Worm (Caenorhabditis elegans): ENCODE measurements around the gene gly-11.
A peak's percentile ranks its signal among the peaks of the same experiment; 100 is the strongest.
"Not testable (repeated sequence)": the region's sequence is repeated elsewhere in the genome, so short reads cannot be mapped to it uniquely, and the experiment has no call there.

The gly-11 gene

DNA sequence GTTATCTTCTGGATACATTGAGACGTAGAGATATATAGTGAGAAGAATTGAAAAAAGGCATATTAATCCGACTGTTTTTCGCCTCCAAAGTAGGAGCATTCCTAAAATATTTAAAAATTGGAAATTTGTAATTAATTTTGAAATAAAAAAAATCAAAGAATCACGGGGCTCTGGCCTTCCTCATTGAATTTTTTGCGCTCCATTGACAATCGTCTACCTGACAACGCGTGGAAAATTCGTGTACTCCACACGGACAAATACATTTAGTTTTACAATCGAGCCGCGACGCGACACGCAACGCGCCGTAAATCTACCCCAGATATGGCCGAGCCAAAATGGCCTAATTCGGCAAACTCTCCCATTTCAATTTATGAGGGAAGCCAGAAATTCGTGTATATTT lies at the start of gene gly-11:
Gene gly-11, minus strand, starts transcription at position 101 of the 400 bp plus-strand sequence.
- TF ChIP-seq ceh-90, C34B4.2, rnt-1 (tag; optimal IDR thresholded peaks at IDR 0.05): not testable (repeated sequence)

DNA sequence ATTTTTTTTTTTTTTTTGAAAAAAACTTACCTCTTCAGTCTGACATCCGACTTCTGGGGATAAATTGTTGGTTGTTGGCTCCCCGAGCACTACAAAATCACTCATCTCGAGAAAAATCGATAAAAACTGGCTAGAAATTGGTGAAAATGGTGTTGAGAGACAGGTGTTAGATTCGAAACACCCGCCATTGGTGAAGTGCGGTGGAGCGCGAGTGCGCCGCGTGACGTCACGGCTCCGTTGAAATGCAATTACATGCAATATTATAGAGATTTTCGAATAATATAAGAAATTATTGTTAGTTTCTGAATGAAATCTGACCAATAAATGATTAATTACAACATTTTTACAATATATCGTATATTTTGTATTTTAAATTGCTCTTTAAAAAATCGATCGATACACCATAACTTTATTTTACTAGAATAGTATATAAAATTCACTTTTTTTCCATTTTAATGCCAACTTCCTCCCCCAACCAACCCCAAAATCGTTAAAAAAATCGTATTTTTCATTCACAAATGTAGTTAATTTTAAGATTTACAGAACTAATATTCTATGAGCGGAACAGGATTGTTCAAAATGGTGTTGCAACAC lies 49.1 kb upstream of the gly-11 start, which contains the start of the genes Y75B8A.18 and Y75B8A.19:
Gene Y75B8A.18, minus strand, starts transcription at position 142 of the 594 bp plus-strand sequence.
Gene Y75B8A.19, plus strand, starts transcription at position 544 of the 594 bp plus-strand sequence.
- TF ChIP-seq Y116A8C.19 (tag; optimal IDR thresholded peaks at IDR 0.05; ENCODE audit: borderline replicate concordance): no peak
- peak; percentile 38 for TF ChIP-seq egl-13 (tag; optimal IDR thresholded peaks at IDR 0.05)
- TF ChIP-seq xbp-1 (tag; optimal IDR thresholded peaks at IDR 0.05): peak; percentile 69
- no peak for TF ChIP-seq nhr-28 (tag; optimal IDR thresholded peaks at IDR 0.05)
- peak; percentile 80 to 95 for TF ChIP-seq efl-1 (optimal IDR thresholded peaks at IDR 0.05)
- peak; percentile 95 to 99 for TF ChIP-seq efl-1 (GFP tag; optimal IDR thresholded peaks at IDR 0.05 in 1 of 2)
- TF ChIP-seq ceh-8 (GFP tag; optimal IDR thresholded peaks at IDR 0.05): peak; percentile 4
- TF ChIP-seq nhr-77 (tag; optimal IDR thresholded peaks at IDR 0.05): no peak
- TF ChIP-seq tlp-1 (tag; optimal IDR thresholded peaks at IDR 0.05): no peak
- TF ChIP-seq lin-35 (GFP tag; optimal IDR thresholded peaks at IDR 0.05): peak; percentile 94 to 97
- TF ChIP-seq nhr-90 (tag; optimal IDR thresholded peaks at IDR 0.05; ENCODE audit: poor library complexity): peak; percentile 54
- peak in 1 of 2 experiments; percentile 14 for TF ChIP-seq ztf-11 (tag; optimal IDR thresholded peaks at IDR 0.05)
- peak; percentile 45 for TF ChIP-seq lin-39 (tag; optimal IDR thresholded peaks at IDR 0.05)
- no peak for TF ChIP-seq pqm-1 (tag; optimal IDR thresholded peaks at IDR 0.05)
- TF ChIP-seq sup-37 (GFP tag; optimal IDR thresholded peaks at IDR 0.05): no peak
- TF ChIP-seq nhr-84 (tag; optimal IDR thresholded peaks at IDR 0.05): no peak
- TF ChIP-seq isw-1 (GFP tag; IDR thresholded peaks at IDR 0.05): peak; percentile 71
- peak; percentile 59 for TF ChIP-seq lin-15B (tag; optimal IDR thresholded peaks at IDR 0.05)
- TF ChIP-seq vab-15 (tag; optimal IDR thresholded peaks at IDR 0.05): peak; percentile 18
- no peak for TF ChIP-seq unc-62 (GFP tag; optimal IDR thresholded peaks at IDR 0.05)
- TF ChIP-seq F16B12.6 (tag; optimal IDR thresholded peaks at IDR 0.05): peak; percentile 50
- peak; percentile 71 for TF ChIP-seq C16A3.4 (tag; optimal IDR thresholded peaks at IDR 0.05)
- TF ChIP-seq ceh-90 (tag; optimal IDR thresholded peaks at IDR 0.05): no peak
- TF ChIP-seq unc-98 (GFP tag; IDR thresholded peaks at IDR 0.05): no peak
- peak in 1 of 2 experiments; percentile 43 for TF ChIP-seq mdl-1 (tag; optimal IDR thresholded peaks at IDR 0.05)
- TF ChIP-seq fkh-8 (tag; optimal IDR thresholded peaks at IDR 0.05): peak; percentile 67
- no peak for TF ChIP-seq elt-2 (tag; optimal IDR thresholded peaks at IDR 0.05)
- no peak for TF ChIP-seq mef-2 (tag; optimal IDR thresholded peaks at IDR 0.05)
- no peak for TF ChIP-seq elt-3 (tag; optimal IDR thresholded peaks at IDR 0.05)
- no peak for TF ChIP-seq ama-1 (optimal IDR thresholded peaks at IDR 0.05)
- peak; percentile 65 for TF ChIP-seq snpc-4 (tag; optimal IDR thresholded peaks at IDR 0.05)
- peak; percentile 82 for TF ChIP-seq nhr-47 (tag; optimal IDR thresholded peaks at IDR 0.05)
- TF ChIP-seq pag-3 (tag; optimal IDR thresholded peaks at IDR 0.05; ENCODE audit: borderline replicate concordance, insufficient read depth): no peak
- TF ChIP-seq hlh-17 (GFP tag; optimal IDR thresholded peaks at IDR 0.05; ENCODE audit: borderline replicate concordance): no peak
- TF ChIP-seq snu-23 (GFP tag; optimal IDR thresholded peaks at IDR 0.05): peak; percentile 68
- TF ChIP-seq ces-1 (GFP tag; optimal IDR thresholded peaks at IDR 0.05): no peak
- TF ChIP-seq dsc-1 (tag; optimal IDR thresholded peaks at IDR 0.05): peak; percentile 53
- TF ChIP-seq nhr-20 (tag; optimal IDR thresholded peaks at IDR 0.05): peak; percentile 47
- TF ChIP-seq blmp-1 (tag; optimal IDR thresholded peaks at IDR 0.05): no peak
- no peak for TF ChIP-seq unc-30 (tag; optimal IDR thresholded peaks at IDR 0.05)
- no peak for TF ChIP-seq nhr-12 (tag; optimal IDR thresholded peaks at IDR 0.05)
- no peak for TF ChIP-seq sox-4 (tag; optimal IDR thresholded peaks at IDR 0.05)
- peak; percentile 58 for TF ChIP-seq unc-86 (tag; optimal IDR thresholded peaks at IDR 0.05)
- peak; percentile 78 for TF ChIP-seq nhr-71 (tag; optimal IDR thresholded peaks at IDR 0.05)
- TF ChIP-seq pax-3 (tag; optimal IDR thresholded peaks at IDR 0.05): peak; percentile 45
- TF ChIP-seq hpl-2 (GFP tag; optimal IDR thresholded peaks at IDR 0.05): no peak
- no peak for TF ChIP-seq aha-1 (tag; optimal IDR thresholded peaks at IDR 0.05)
- no peak for TF ChIP-seq nhr-76 (tag; optimal IDR thresholded peaks at IDR 0.05)
- TF ChIP-seq nhr-237 (tag; optimal IDR thresholded peaks at IDR 0.05): no peak

All from whole organism, L1 larva.